Worm (Caenorhabditis elegans): ENCODE results near the gene T20B12.7.

T20B12.7 gene

ce11 chrIII:7336214-7336613, 42.6 kb downstream of the T20B12.7 start, which contains the start of gene gsp-2 (continued):
- TF ChIP-seq sea-2 (GFP tag; IDR thresholded peaks at IDR 0.05) (no peak), Y53G8AR.9 (GFP tag; conservative IDR thresholded peaks at IDR 0.05) (0 out of 2 replicates have a peak, but pooled peaks have one; percentile 15), ceh-27 (GFP tag; optimal IDR thresholded peaks at IDR 0.05) (peak; percentile 69), repo-1 (tag; optimal IDR thresholded peaks at IDR 0.05) (no peak), mes-4 (tag; optimal IDR thresholded peaks at IDR 0.05) (no peak), F10E7.11 (tag; optimal IDR thresholded peaks at IDR 0.05) (no peak), efl-1 (GFP tag; optimal IDR thresholded peaks at IDR 0.05) (peak; percentile 67), snpc-4 (GFP tag; optimal IDR thresholded peaks at IDR 0.05) (no peak), snpc-4 (tag; optimal IDR thresholded peaks at IDR 0.05) (peak in 3 of 4 experiments; percentile 10 to 45 (median 35)), aptf-2 (GFP tag; conservative IDR thresholded peaks at IDR 0.05) (no peak), dpl-1 (GFP tag; optimal IDR thresholded peaks at IDR 0.05) (peak; percentile 13), snpc-3.4 (tag; optimal IDR thresholded peaks at IDR 0.05) (peak; percentile 43), Y95B8A.8 (GFP tag; IDR thresholded peaks at IDR 0.05) (0 out of 2 replicates have a peak, but pooled peaks have one; percentile 39), nhr-80 (tag; optimal IDR thresholded peaks at IDR 0.05) (peak; percentile 84), T26A5.8 (tag; optimal IDR thresholded peaks at IDR 0.05) (no peak), xnd-1 (tag; optimal IDR thresholded peaks at IDR 0.05) (no peak), gei-17 (GFP tag; optimal IDR thresholded peaks at IDR 0.05) (no peak), hmg-1.2 (GFP tag; IDR thresholded peaks at IDR 0.05) (peak; percentile 47; the same call in 1 of the 2 replicates), mxl-1 (tag; optimal IDR thresholded peaks at IDR 0.05) (no peak), pbrm-1 (GFP tag; IDR thresholded peaks at IDR 0.05) (no peak; the same call in 1 of the 2 replicates), hlh-26 (GFP tag; conservative IDR thresholded peaks at IDR 0.05) (no peak), madf-8 (GFP tag; conservative IDR thresholded peaks at IDR 0.05) (0 out of 2 replicates have a peak, but pooled peaks have one; percentile 22), zfh-2 (GFP tag; conservative IDR thresholded peaks at IDR 0.05) (peak; percentile 61; the same call in 1 of the 2 replicates), rpc-1 (optimal IDR thresholded peaks at IDR 0.05) (no peak), rpc-1 (tag; optimal IDR thresholded peaks at IDR 0.05) (no peak), sptf-2 (GFP tag; optimal IDR thresholded peaks at IDR 0.05) (no peak), C17E4.6 (GFP tag; IDR thresholded peaks at IDR 0.05) (no peak), ceh-91 (GFP tag; IDR thresholded peaks at IDR 0.05) (peak; percentile 36; the same call in 1 of the 2 replicates), pha-4 (tag; optimal IDR thresholded peaks at IDR 0.05) (peak; percentile 3)

ce11 chrIII:7335220-7335619, 43.6 kb downstream of the T20B12.7 start, which contains the start of gene F56C9.10:
F56C9.10 (minus strand) TSS chrIII:7335316.
- TF ChIP-seq lir-1 (GFP tag; conservative IDR thresholded peaks at IDR 0.05) (no peak), lin-26 (GFP tag; IDR thresholded peaks at IDR 0.05) (peak; percentile 61), rpc-1 (optimal IDR thresholded peaks at IDR 0.05) (no peak), rpc-1 (tag; optimal IDR thresholded peaks at IDR 0.05) (no peak), efl-1 (GFP tag; optimal IDR thresholded peaks at IDR 0.05) (no peak), egrh-3 (GFP tag; IDR thresholded peaks at IDR 0.05) (no peak), fkh-3 (tag; optimal IDR thresholded peaks at IDR 0.05) (no peak), F55B11.4 (tag; optimal IDR thresholded peaks at IDR 0.05; ENCODE audit: borderline replicate concordance, insufficient read depth) (no peak), F52B5.7 (tag; optimal IDR thresholded peaks at IDR 0.05) (no peak), ccch-3 (GFP tag; optimal IDR thresholded peaks at IDR 0.05) (no peak), ceh-91 (GFP tag; IDR thresholded peaks at IDR 0.05) (no peak), hlh-26 (GFP tag; conservative IDR thresholded peaks at IDR 0.05) (no peak), nhr-80 (tag; optimal IDR thresholded peaks at IDR 0.05) (peak; percentile 78), Y67H2A.10 (GFP tag; conservative IDR thresholded peaks at IDR 0.05) (no peak), madf-6 (GFP tag; IDR thresholded peaks at IDR 0.05) (no peak), zim-3 (tag; optimal IDR thresholded peaks at IDR 0.05) (no peak), Y53G8AR.9 (GFP tag; conservative IDR thresholded peaks at IDR 0.05) (peak; percentile 56; the same call in 1 of the 2 replicates), F39B2.1 (GFP tag; IDR thresholded peaks at IDR 0.05) (no peak), ztf-25 (GFP tag; IDR thresholded peaks at IDR 0.05) (no peak), attf-5 (GFP tag; optimal IDR thresholded peaks at IDR 0.05) (peak; percentile 86), bed-2 (GFP tag; IDR thresholded peaks at IDR 0.05) (no peak), pbrm-1 (GFP tag; IDR thresholded peaks at IDR 0.05) (peak; percentile 79), mel-28 (tag; optimal IDR thresholded peaks at IDR 0.05; ENCODE audit: borderline replicate concordance) (no peak), somi-1 (GFP tag; optimal IDR thresholded peaks at IDR 0.05) (peak; percentile 95), akir-1 (GFP tag; optimal IDR thresholded peaks at IDR 0.05) (no peak), F57A8.1 (GFP tag; optimal IDR thresholded peaks at IDR 0.05) (no peak), F10E7.11 (tag; optimal IDR thresholded peaks at IDR 0.05) (no peak), ekl-4 (GFP tag; IDR thresholded peaks at IDR 0.05) (peak; percentile 71; the same call in 1 of the 2 replicates)
